Worm (Caenorhabditis elegans): ENCODE data around the gene sup-9.

DNA sequence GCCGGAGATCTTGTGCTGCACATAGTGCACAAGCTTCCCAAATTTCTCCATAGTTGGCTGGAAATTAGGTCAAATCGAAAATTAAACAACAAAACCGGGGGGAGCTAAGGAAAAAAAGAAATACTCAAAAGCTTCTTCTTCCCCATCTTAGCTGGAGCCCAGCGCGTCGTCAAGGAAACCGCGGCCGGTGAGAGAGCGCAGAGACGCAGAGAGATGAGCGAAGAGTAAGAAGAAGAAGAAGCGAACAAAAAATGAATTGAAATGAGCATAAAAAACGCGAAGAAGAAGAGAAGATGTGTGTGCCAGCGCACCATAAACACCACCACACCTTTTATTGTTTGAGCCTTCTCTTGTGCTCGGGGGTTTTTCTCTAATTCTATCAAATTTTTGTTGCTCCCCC lies 48.4 kb upstream of the sup-9 start, which contains the start of gene wdr-31:
- TF ChIP-seq sea-1 (GFP tag; conservative IDR thresholded peaks at IDR 0.05) (no peak), hnd-1 (tag; optimal IDR thresholded peaks at IDR 0.05) (no peak), ama-1 (optimal IDR thresholded peaks at IDR 0.05) (no peak), tra-4 (tag; optimal IDR thresholded peaks at IDR 0.05) (no peak), F13C5.2 (tag; optimal IDR thresholded peaks at IDR 0.05) (no peak)
